Worm (Caenorhabditis elegans) whole organism, midembryonic: ENCODE results near the gene cmtr-1.
"Not testable (repeated sequence)": the region's sequence is repeated elsewhere in the genome, so short reads cannot be mapped to it uniquely, and the experiment has no call there.

ENCODE experiments used
- flt-1 ChIP-seq: fragments of 200-800 bp; sonication (Bioruptor generic); IDR thresholded peaks from 2 replicates; pipeline ENCODE4 v1.3.6; 2022; ENCODE audit warnings: missing genetic modification characterization, missing compliant biosample characterization
- klf-2 ChIP-seq: fragments of 200-800 bp; sonication (Bioruptor generic); conservative IDR thresholded peaks from 2 replicates; pipeline ENCODE4 v1.3.6; 2022; ENCODE audit warnings: missing genetic modification reagents, missing genetic modification characterization, missing compliant biosample characterization
- ref-1 ChIP-seq: fragments of 200-800 bp; sonication (Bioruptor generic); conservative IDR thresholded peaks from 2 replicates; pipeline ENCODE4 v1.3.6; 2022; ENCODE audit warnings: missing genetic modification reagents, missing genetic modification characterization, missing compliant biosample characterization

ce11 chrII:14988171-14988570 lies 37.7 kb upstream of the cmtr-1 start, which contains the start of gene Y53F4B.43:
- not testable (repeated sequence) for TF ChIP-seq flt-1 (GFP tag; lab: Robert Waterston, UW); ref-1; klf-2 (GFP tag; lab: Robert Waterston, UW)
